Fruit fly (Drosophila melanogaster) whole organism, embryonic: ENCODE measurements around the gene CG15923.

ENCODE experiments used
- B-H1 ChIP-seq: fragments of 200-800 bp; sonication (Bioruptor generic); IDR thresholded peaks from 3 replicates; pipeline ENCODE4 v1.3.6; 2022; ENCODE audit warnings: missing biosample characterization, missing genetic modification characterization
- Blimp-1 ChIP-seq: fragments of 200-800 bp; sonication (Bioruptor generic); optimal IDR thresholded peaks from 3 replicates; lab custom pipeline; 2018; ENCODE audit warnings: missing biosample characterization, missing genetic modification characterization, mild to moderate bottlenecking, moderate library complexity, missing genetic modification reagents
- CG10543 ChIP-seq: fragments of 200-800 bp; sonication (Bioruptor generic); optimal IDR thresholded peaks from 3 replicates; lab custom pipeline; 2017; ENCODE audit warnings: missing biosample characterization, mild to moderate bottlenecking, missing genetic modification characterization, moderate library complexity
- CG14014 ChIP-seq: fragments of 200-800 bp; sonication (Bioruptor generic); IDR thresholded peaks from 2 replicates; pipeline ENCODE4 v1.3.6; 2022; ENCODE audit warnings: missing biosample characterization, missing genetic modification characterization
- CG17802 ChIP-seq: fragments of 200-800 bp; sonication (Bioruptor generic); optimal IDR thresholded peaks from 2 replicates; lab custom pipeline; 2018; ENCODE audit warnings: missing biosample characterization, mild to moderate bottlenecking, missing genetic modification characterization, moderate library complexity
- CG1832 ChIP-seq: fragments of 200-800 bp; sonication (Bioruptor generic); optimal IDR thresholded peaks from 2 replicates; lab custom pipeline; 2017; ENCODE audit warnings: missing biosample characterization, mild to moderate bottlenecking, missing genetic modification characterization, inconsistent platforms
- CG2712 ChIP-seq: fragments of 200-800 bp; optimal IDR thresholded peaks from 3 replicates; lab custom pipeline; 2019; ENCODE audit warnings: missing biosample characterization, mild to moderate bottlenecking, missing genetic modification characterization, moderate library complexity
- CG2875 ChIP-seq: fragments of 200-800 bp; sonication (Bioruptor generic); optimal IDR thresholded peaks from 2 replicates; lab custom pipeline; 2017; ENCODE audit warnings: missing biosample characterization, mild to moderate bottlenecking, missing genetic modification characterization, missing genetic modification reagents
- CG3995 ChIP-seq: fragments of 200-800 bp; sonication (Bioruptor generic); optimal IDR thresholded peaks from 3 replicates; lab custom pipeline; 2016; ENCODE audit warnings: missing biosample characterization, missing genetic modification characterization
- CG6175 ChIP-seq: fragments of 200-800 bp; sonication (Bioruptor generic); IDR thresholded peaks from 3 replicates; pipeline ENCODE4 v1.3.6; 2022; ENCODE audit warnings: missing biosample characterization, missing genetic modification characterization
- CG7745 ChIP-seq: fragments of 200-800 bp; sonication (Bioruptor generic); optimal IDR thresholded peaks from 2 replicates; lab custom pipeline; 2018; ENCODE audit warnings: missing biosample characterization, mild to moderate bottlenecking, missing genetic modification characterization, moderate library complexity
- CG7928 ChIP-seq: fragments of 200-800 bp; sonication (Bioruptor generic); optimal IDR thresholded peaks from 2 replicates; lab custom pipeline; 2017; ENCODE audit warnings: missing biosample characterization, mild to moderate bottlenecking, missing genetic modification characterization
- CG8290 ChIP-seq, 3 experiments: fragments of 200-800 bp; sonication (Bioruptor generic); optimal IDR thresholded peaks; 2 replicates each; lab custom pipeline; 2016 to 2019; ENCODE audit warnings: missing biosample characterization in 3 of 3, missing genetic modification characterization in 3 of 3, mild to moderate bottlenecking in 2 of 3, moderate library complexity in 1 of 3
- D ChIP-seq, 2 experiments: fragments of 200-800 bp in 1 of 2; fragments of >200 bp in 1 of 2; sonication (Bioruptor generic) in 1 of 2; optimal IDR thresholded peaks; 2 replicates in 1 of 2; 3 replicates in 1 of 2; lab custom pipeline; 2017; ENCODE audit warnings: mild to moderate bottlenecking in 1 of 2, missing biosample characterization in 1 of 2, missing genetic modification characterization in 1 of 2, missing genetic modification reagents in 1 of 2
- Ets65A ChIP-seq: fragments of 200-800 bp; sonication (Bioruptor generic); peaks from one replicate; lab custom pipeline; 2016; ENCODE audit warnings: missing biosample characterization, missing genetic modification characterization
- Ets97D ChIP-seq: fragments of 200-800 bp; sonication (Bioruptor generic); optimal IDR thresholded peaks from 3 replicates; lab custom pipeline; 2016; ENCODE audit warnings: missing biosample characterization, missing genetic modification characterization
- Hey ChIP-seq: fragments of 200-800 bp; sonication (Bioruptor generic); optimal IDR thresholded peaks from 3 replicates; lab custom pipeline; 2018; ENCODE audit warnings: missing biosample characterization, mild to moderate bottlenecking, missing genetic modification characterization
- NFAT ChIP-seq: fragments of 200-800 bp; sonication (Bioruptor generic); IDR thresholded peaks from 2 replicates; pipeline ENCODE4 v1.3.6; 2022; ENCODE audit warnings: missing biosample characterization, missing genetic modification characterization
- Nf-YA ChIP-seq: fragments of 200-800 bp; sonication (Bioruptor generic); IDR thresholded peaks from 2 replicates; pipeline ENCODE4 v1.3.6; 2022; ENCODE audit warnings: missing biosample characterization, missing genetic modification characterization
- Nf-YC ChIP-seq: fragments of 200-800 bp; optimal IDR thresholded peaks from 3 replicates; lab custom pipeline; 2019; ENCODE audit warnings: missing biosample characterization, mild to moderate bottlenecking, missing genetic modification characterization, moderate library complexity
- Pdp1 ChIP-seq, 2 experiments: fragments of 200-800 bp; sonication (Bioruptor generic); optimal IDR thresholded peaks; 3 replicates each; lab custom pipeline; 2016; ENCODE audit warnings: missing biosample characterization in 2 of 2, missing genetic modification characterization in 2 of 2, mild to moderate bottlenecking in 1 of 2, moderate library complexity in 1 of 2
- Side ChIP-seq: fragments of 200-800 bp; sonication (Bioruptor generic); optimal IDR thresholded peaks from 2 replicates; lab custom pipeline; 2016; ENCODE audit warnings: missing biosample characterization, missing genetic modification characterization
- Sin3A ChIP-seq: fragments of >200 bp; optimal IDR thresholded peaks from 2 replicates; lab custom pipeline; 2018
- Spps ChIP-seq: fragments of 200-800 bp; sonication (Bioruptor generic); optimal IDR thresholded peaks from 2 replicates; lab custom pipeline; 2018; ENCODE audit warnings: missing biosample characterization, mild to moderate bottlenecking, missing genetic modification characterization
- ato ChIP-seq: fragments of 200-800 bp; sonication (Bioruptor generic); IDR thresholded peaks from 2 replicates; pipeline ENCODE4 v1.3.6; 2022; ENCODE audit warnings: missing biosample characterization, missing genetic modification characterization; ENCODE audit not compliant: partially characterized antibody
- cas ChIP-seq: fragments of 200-800 bp; sonication (Bioruptor generic); IDR thresholded peaks from 2 replicates; pipeline ENCODE4 v1.3.6; 2022; ENCODE audit warnings: missing biosample characterization, missing genetic modification characterization
- caup ChIP-seq: fragments of 200-800 bp; sonication (Bioruptor generic); optimal IDR thresholded peaks from 3 replicates; lab custom pipeline; 2017; ENCODE audit warnings: missing biosample characterization, mild to moderate bottlenecking, missing genetic modification characterization, moderate library complexity; ENCODE audit not compliant: severe bottlenecking
- cg ChIP-seq: fragments of 200-800 bp; sonication (Bioruptor generic); optimal IDR thresholded peaks from 3 replicates; lab custom pipeline; 2019; ENCODE audit warnings: missing biosample characterization, mild to moderate bottlenecking, missing genetic modification characterization, moderate library complexity
- chinmo ChIP-seq: fragments of 200-800 bp; sonication (Bioruptor generic); IDR thresholded peaks from 4 replicates; pipeline ENCODE4 v1.3.6; 2022; ENCODE audit warnings: missing biosample characterization, missing genetic modification characterization; ENCODE audit not compliant: partially characterized antibody
- ci ChIP-seq: fragments of 200-800 bp; sonication (Bioruptor generic); IDR thresholded peaks from 3 replicates; pipeline ENCODE4 v1.3.6; 2022; ENCODE audit warnings: missing biosample characterization, missing genetic modification characterization
- cwo ChIP-seq: fragments of 200-800 bp; sonication (Bioruptor generic); optimal IDR thresholded peaks from 3 replicates; lab custom pipeline; 2017; ENCODE audit warnings: missing biosample characterization, missing genetic modification characterization, mild to moderate bottlenecking, moderate library complexity, missing genetic modification reagents
- fd3F ChIP-seq: fragments of 200-800 bp; sonication (Bioruptor generic); optimal IDR thresholded peaks from 2 replicates; lab custom pipeline; 2018; ENCODE audit warnings: missing biosample characterization, mild to moderate bottlenecking, missing genetic modification characterization, moderate library complexity
- ftz-f1 ChIP-seq: fragments of 200-800 bp; sonication (Bioruptor generic); optimal IDR thresholded peaks from 2 replicates; lab custom pipeline; 2016; ENCODE audit warnings: missing biosample characterization, missing genetic modification characterization
- gem ChIP-seq: fragments of 200-800 bp; sonication (Bioruptor generic); optimal IDR thresholded peaks from 2 replicates; lab custom pipeline; 2019; ENCODE audit warnings: missing biosample characterization, mild to moderate bottlenecking, missing genetic modification characterization, moderate library complexity
- h ChIP-seq: fragments of >200 bp; optimal IDR thresholded peaks from 2 replicates; lab custom pipeline; 2017
- insv ChIP-seq, 2 experiments: fragments of 200-800 bp; sonication (Bioruptor generic); optimal IDR thresholded peaks; 3 replicates each; lab custom pipeline; 2016 to 2018; ENCODE audit warnings: missing biosample characterization in 2 of 2, missing genetic modification characterization in 2 of 2
- lilli ChIP-seq: fragments of 200-800 bp; sonication (Bioruptor generic); optimal IDR thresholded peaks from 3 replicates; lab custom pipeline; 2016; ENCODE audit warnings: missing biosample characterization, missing genetic modification characterization
- phol ChIP-seq: fragments of 200-800 bp; sonication (Bioruptor generic); optimal IDR thresholded peaks from 3 replicates; lab custom pipeline; 2018; ENCODE audit warnings: missing biosample characterization, mild to moderate bottlenecking, missing genetic modification characterization, moderate library complexity
- pzg ChIP-seq: fragments of 200-800 bp; sonication (Bioruptor generic); optimal IDR thresholded peaks from 3 replicates; lab custom pipeline; 2018; ENCODE audit warnings: missing biosample characterization, mild to moderate bottlenecking, missing genetic modification characterization, moderate library complexity
- rib ChIP-seq: fragments of 200-800 bp; sonication (Bioruptor generic); IDR thresholded peaks from 2 replicates; pipeline ENCODE4 v1.3.6; 2022; ENCODE audit warnings: missing biosample characterization, missing genetic modification characterization
- row ChIP-seq: fragments of 200-800 bp; sonication (Bioruptor generic); IDR thresholded peaks from 3 replicates; pipeline ENCODE4 v1.3.6; 2022; ENCODE audit warnings: missing biosample characterization, missing genetic modification characterization
- sens ChIP-seq: fragments of 200-800 bp; sonication (Bioruptor generic); peaks from one replicate; lab custom pipeline; 2016; ENCODE audit warnings: missing biosample characterization, missing genetic modification characterization
- sim ChIP-seq: fragments of 200-800 bp; sonication (Bioruptor generic); IDR thresholded peaks from 2 replicates; pipeline ENCODE4 v1.3.6; 2022; ENCODE audit warnings: missing biosample characterization, missing genetic modification characterization
- so ChIP-seq: fragments of 200-800 bp; sonication (Bioruptor generic); IDR thresholded peaks from 3 replicates; pipeline ENCODE4 v1.3.6; 2022; ENCODE audit warnings: missing biosample characterization, missing genetic modification characterization
- tin ChIP-seq: fragments of 200-800 bp; sonication (Bioruptor generic); optimal IDR thresholded peaks from 3 replicates; lab custom pipeline; 2016; ENCODE audit warnings: missing biosample characterization, missing genetic modification characterization
- trh ChIP-seq: fragments of 200-800 bp; sonication (Bioruptor generic); optimal IDR thresholded peaks from 2 replicates; lab custom pipeline; 2016; ENCODE audit warnings: missing biosample characterization, missing genetic modification characterization
- tup ChIP-seq: fragments of 200-800 bp; sonication (Bioruptor generic); optimal IDR thresholded peaks from 2 replicates; lab custom pipeline; 2016; ENCODE audit warnings: missing biosample characterization, mild to moderate bottlenecking, missing genetic modification characterization, moderate library complexity
- vfl ChIP-seq: fragments of 200-800 bp; sonication (Bioruptor generic); optimal IDR thresholded peaks from 2 replicates; lab custom pipeline; 2016; ENCODE audit warnings: missing biosample characterization, missing genetic modification characterization

The CG15923 gene

DNA sequence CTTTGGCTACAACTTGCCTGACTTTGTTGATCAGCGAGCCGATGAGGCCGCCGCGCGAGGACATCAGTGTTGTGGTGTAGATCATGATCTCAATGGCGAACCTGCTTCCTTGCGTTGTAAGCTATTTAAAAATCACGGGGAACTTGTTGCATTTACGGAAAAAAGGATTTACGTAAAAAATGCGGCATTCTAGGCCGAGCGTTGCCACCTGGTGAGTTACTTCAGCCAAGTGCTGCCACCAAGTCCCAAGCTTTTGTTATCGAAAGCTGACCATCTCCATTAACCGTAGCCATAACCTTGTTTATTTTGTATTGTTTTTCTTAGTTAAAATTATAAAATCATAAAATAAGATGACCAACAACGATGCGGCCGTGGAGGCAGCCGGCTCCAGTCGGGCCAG is 39.9 kb downstream of the CG15923 start, which contains the start of the genes TFAM and CG5412 (continued):
- TF ChIP-seq Pdp1 (GFP tag; optimal IDR thresholded peaks at IDR 0.05; lab: Kevin White, UChicago) (peak in 1 of 2 experiments; percentile 91), sens (GFP tag; lab: Kevin White, UChicago) (peak; percentile 83), Nf-YA (GFP tag; lab: Robert Waterston, UW) (no peak), CG17802 (tag; lab: Kevin White, UChicago) (no peak), Spps (tag; lab: Kevin White, UChicago) (no peak), trh (no peak), pzg (GFP tag; lab: Kevin White, UChicago) (peak; percentile 66)

- peak; percentile 51; the same call in 2 of the 3 replicates for TF ChIP-seq so
- TF ChIP-seq rib, result peak; percentile 47; the same call in 1 of the 2 replicates
- TF ChIP-seq Hey, result peak; percentile 90
- no peak for TF ChIP-seq B-H1
- no peak for TF ChIP-seq Sin3A
- no peak for TF ChIP-seq cas (GFP tag; lab: Robert Waterston, UW)
- no peak for TF ChIP-seq sim (GFP tag; lab: Robert Waterston, UW)
- peak; percentile 59; the same call in 1 of the 3 replicates for TF ChIP-seq ci (GFP tag; lab: Robert Waterston, UW)
- TF ChIP-seq chinmo (GFP tag; lab: Robert Waterston, UW), result peak; percentile 72; the same call in 3 of the 4 replicates
- peak; percentile 54 for TF ChIP-seq Side (GFP tag; lab: Kevin White, UChicago)
- TF ChIP-seq CG7928 (GFP tag; lab: Kevin White, UChicago), result peak; percentile 62
- TF ChIP-seq CG14014 (GFP tag; lab: Robert Waterston, UW), result peak; percentile 12; the same call in 1 of the 2 replicates
- peak; percentile 14; the same call in 1 of the 3 replicates for TF ChIP-seq row
- TF ChIP-seq vfl (GFP tag; lab: Kevin White, UChicago), result peak; percentile 17
- TF ChIP-seq Blimp-1, result no peak
- TF ChIP-seq cwo, result peak; percentile 20
- TF ChIP-seq insv (GFP tag; optimal IDR thresholded peaks at IDR 0.05; lab: Kevin White, UChicago), result peak in 1 of 2 experiments; percentile 18
- TF ChIP-seq Nf-YC (tag; lab: Kevin White, UChicago), result peak; percentile 38
- peak; percentile 4 for TF ChIP-seq CG2712 (tag; lab: Kevin White, UChicago)
- TF ChIP-seq CG2875, result no peak
- 0 out of 2 replicates have a peak, but pooled peaks have one; percentile 12 for TF ChIP-seq ato (GFP tag; lab: Robert Waterston, UW)
- peak; percentile 44 for TF ChIP-seq CG3995 (GFP tag; lab: Kevin White, UChicago)
- peak; percentile 84 for TF ChIP-seq CG10543
- TF ChIP-seq lilli, result peak; percentile 73
- no peak for TF ChIP-seq D (optimal IDR thresholded peaks at IDR 0.05; lab: Kevin White, UChicago)
- no peak for TF ChIP-seq D (GFP tag; optimal IDR thresholded peaks at IDR 0.05; lab: Kevin White, UChicago)
- no peak for TF ChIP-seq cg
- no peak for TF ChIP-seq tin (GFP tag; lab: Kevin White, UChicago)
- TF ChIP-seq CG7745 (tag; lab: Kevin White, UChicago), result no peak
- TF ChIP-seq ftz-f1 (GFP tag; lab: Kevin White, UChicago), result peak; percentile 38
- peak; percentile 42 for TF ChIP-seq caup (GFP tag; lab: Kevin White, UChicago)
- TF ChIP-seq CG6175 (GFP tag; lab: Robert Waterston, UW), result no peak
- no peak for TF ChIP-seq Ets65A (GFP tag; lab: Kevin White, UChicago)
- TF ChIP-seq CG8290 (GFP tag; optimal IDR thresholded peaks at IDR 0.05; lab: Kevin White, UChicago), result no peak
- TF ChIP-seq CG8290 (tag; optimal IDR thresholded peaks at IDR 0.05; lab: Kevin White, UChicago), result peak in 1 of 2 experiments; percentile 62
- no peak for TF ChIP-seq phol (tag; lab: Kevin White, UChicago)
- no peak for TF ChIP-seq CG1832 (GFP tag; lab: Kevin White, UChicago)
- no peak for TF ChIP-seq h
- TF ChIP-seq NFAT (GFP tag; lab: Robert Waterston, UW), result peak; percentile 32; the same call in 1 of the 2 replicates
- TF ChIP-seq Ets97D (GFP tag; lab: Kevin White, UChicago), result no peak
- no peak for TF ChIP-seq gem (tag; lab: Kevin White, UChicago)
- TF ChIP-seq tup (GFP tag; lab: Kevin White, UChicago), result no peak
- no peak for TF ChIP-seq fd3F (GFP tag; lab: Kevin White, UChicago)
Observed at dm6 chr3R:20574535-20574980, 42.1 kb downstream of the CG15923 start.
